Fruit fly (Drosophila melanogaster) whole organism, wandering third instar larva: ENCODE data around the gene TFAM.

Experiments used
- Abd-B ChIP-seq: fragments of >200 bp; optimal IDR thresholded peaks from 2 replicates; lab custom pipeline; 2017; ENCODE audit warnings: missing biosample characterization, missing genetic modification characterization
- CG32264 ChIP-seq: fragments of 200-800 bp; sonication (Bioruptor generic); optimal IDR thresholded peaks from 2 replicates; lab custom pipeline; 2016; ENCODE audit warnings: missing biosample characterization, missing genetic modification characterization
- CG9705 ChIP-seq: fragments of 200-800 bp; sonication (Bioruptor generic); optimal IDR thresholded peaks from 2 replicates; lab custom pipeline; 2018; ENCODE audit warnings: missing biosample characterization, mild to moderate bottlenecking, missing genetic modification characterization
- Dfd ChIP-seq: fragments of >200 bp; optimal IDR thresholded peaks from 2 replicates; lab custom pipeline; 2017; ENCODE audit warnings: missing biosample characterization, missing genetic modification characterization
- Dif ChIP-seq: fragments of 200-275, 200-300 bp; sonication (Bioruptor generic); optimal IDR thresholded peaks from 2 replicates; lab custom pipeline; 2018; ENCODE audit warnings: missing biosample characterization, missing genetic modification characterization; ENCODE audit not compliant: partially characterized antibody
- GATAd ChIP-seq: sonication (Bioruptor generic); optimal IDR thresholded peaks from 2 replicates; lab custom pipeline; 2016; ENCODE audit warnings: missing biosample characterization, missing genetic modification characterization
- Hnf4 ChIP-seq: fragments of 200-800 bp; sonication (Bioruptor generic); optimal IDR thresholded peaks from 2 replicates; lab custom pipeline; 2016; ENCODE audit warnings: missing biosample characterization, mild to moderate bottlenecking, missing genetic modification characterization
- Hr78 ChIP-seq: fragments of >200 bp; optimal IDR thresholded peaks from 2 replicates; lab custom pipeline; 2017; ENCODE audit warnings: missing biosample characterization, missing genetic modification characterization
- Hr83 ChIP-seq: fragments of 200-300 bp; sonication (Bioruptor generic); optimal IDR thresholded peaks from 2 replicates; lab custom pipeline; 2016; ENCODE audit warnings: missing biosample characterization, mild to moderate bottlenecking, missing genetic modification characterization, moderate library complexity; ENCODE audit not compliant: poor library complexity, severe bottlenecking
- Myc ChIP-seq: fragments of >200 bp; optimal IDR thresholded peaks from 2 replicates; lab custom pipeline; 2017
- N ChIP-seq: fragments of >200 bp; optimal IDR thresholded peaks from 2 replicates; lab custom pipeline; 2018; ENCODE audit warnings: missing biosample characterization, missing external identifiers, missing genetic modification characterization
- Rel ChIP-seq, 2 experiments: fragments of 200-800 bp; sonication (Bioruptor generic) in 1 of 2; optimal IDR thresholded peaks; 2 replicates in 1 of 2; 3 replicates in 1 of 2; lab custom pipeline; 2016 to 2019; ENCODE audit warnings: mild to moderate bottlenecking in 2 of 2, missing biosample characterization in 2 of 2, missing genetic modification characterization in 2 of 2, moderate library complexity in 1 of 2
- Sp1 ChIP-seq: fragments of 200-800 bp; sonication (Bioruptor generic); optimal IDR thresholded peaks from 3 replicates; lab custom pipeline; 2019; ENCODE audit warnings: missing biosample characterization, mild to moderate bottlenecking, missing genetic modification characterization, moderate library complexity
- Vsx2 ChIP-seq: fragments of 200-300, 225-300 bp; sonication (Bioruptor generic); optimal IDR thresholded peaks from 2 replicates; lab custom pipeline; 2018; ENCODE audit warnings: missing biosample characterization, missing genetic modification characterization; ENCODE audit not compliant: partially characterized antibody
- br ChIP-seq: fragments of 200-800 bp; sonication (Bioruptor generic); optimal IDR thresholded peaks from 2 replicates; lab custom pipeline; 2016; ENCODE audit warnings: missing biosample characterization, missing genetic modification characterization
- brk ChIP-seq: fragments of 200-800 bp; sonication (Bioruptor generic); optimal IDR thresholded peaks from 2 replicates; lab custom pipeline; 2016; ENCODE audit warnings: missing biosample characterization, mild to moderate bottlenecking, missing genetic modification characterization
- dl ChIP-seq, 2 experiments: fragments of 175-275, 200-275 bp in 1 of 2; fragments of 200-275 bp in 1 of 2; sonication (Bioruptor generic); optimal IDR thresholded peaks; lab custom pipeline; 2018; ENCODE audit warnings: mild to moderate bottlenecking in 2 of 2, missing biosample characterization in 2 of 2, missing genetic modification characterization in 2 of 2, moderate library complexity in 2 of 2; ENCODE audit not compliant: partially characterized antibody in 2 of 2, insufficient read depth in 1 of 2
- dmrt93B ChIP-seq: fragments of 200-800 bp; sonication (Bioruptor generic); optimal IDR thresholded peaks from 2 replicates; lab custom pipeline; 2018; ENCODE audit warnings: missing biosample characterization, mild to moderate bottlenecking, missing genetic modification characterization
- dsf ChIP-seq: sonication (Bioruptor generic); optimal IDR thresholded peaks from 2 replicates; lab custom pipeline; 2016; ENCODE audit warnings: missing biosample characterization, missing genetic modification characterization, borderline replicate concordance
- ey ChIP-seq: fragments of 200-800 bp; sonication (Bioruptor generic); optimal IDR thresholded peaks from 2 replicates; lab custom pipeline; 2016; ENCODE audit warnings: missing biosample characterization, missing genetic modification characterization
- foxo ChIP-seq, 2 experiments: fragments of 200-800 bp; sonication (Bioruptor generic); optimal IDR thresholded peaks; 2 replicates in 1 of 2; 3 replicates in 1 of 2; lab custom pipeline; 2016 to 2017; ENCODE audit warnings: missing biosample characterization in 2 of 2, missing genetic modification characterization in 2 of 2
- fru ChIP-seq: fragments of 200-800 bp; sonication (Bioruptor generic); optimal IDR thresholded peaks from 3 replicates; lab custom pipeline; 2016; ENCODE audit warnings: missing biosample characterization, mild to moderate bottlenecking, missing genetic modification characterization
- h ChIP-seq: fragments of 200-800 bp; sonication (Bioruptor generic); optimal IDR thresholded peaks from 3 replicates; lab custom pipeline; 2016; ENCODE audit warnings: missing biosample characterization, mild to moderate bottlenecking, missing genetic modification characterization
- jim ChIP-seq: fragments of 175-275, 200-325 bp; sonication (Bioruptor generic); optimal IDR thresholded peaks from 2 replicates; lab custom pipeline; 2016; ENCODE audit warnings: missing biosample characterization, mild to moderate bottlenecking, missing genetic modification characterization
- lola ChIP-seq: fragments of >200 bp; optimal IDR thresholded peaks from 2 replicates; lab custom pipeline; 2017; ENCODE audit warnings: missing biosample characterization, missing genetic modification characterization
- pan ChIP-seq: fragments of >200 bp; optimal IDR thresholded peaks from 2 replicates; lab custom pipeline; 2017
- psq ChIP-seq: fragments of 200-800 bp; sonication (Bioruptor generic); optimal IDR thresholded peaks from 3 replicates; lab custom pipeline; 2017; ENCODE audit warnings: missing biosample characterization, mild to moderate bottlenecking, missing genetic modification characterization, moderate library complexity
- rgr ChIP-seq: fragments of 200-800 bp; sonication (Bioruptor generic); optimal IDR thresholded peaks from 3 replicates; lab custom pipeline; 2016; ENCODE audit warnings: missing biosample characterization, mild to moderate bottlenecking, missing genetic modification characterization
- sage ChIP-seq: fragments of 200-800 bp; sonication (Bioruptor generic); optimal IDR thresholded peaks from 2 replicates; lab custom pipeline; 2016; ENCODE audit warnings: missing biosample characterization, mild to moderate bottlenecking, missing genetic modification characterization
- sv ChIP-seq: fragments of 200-800 bp; sonication (Bioruptor generic); optimal IDR thresholded peaks from 3 replicates; lab custom pipeline; 2016; ENCODE audit warnings: missing biosample characterization, missing genetic modification characterization
- tai ChIP-seq: sonication (Bioruptor generic); optimal IDR thresholded peaks from 2 replicates; lab custom pipeline; 2016; ENCODE audit warnings: missing biosample characterization, missing genetic modification characterization
- usp ChIP-seq: fragments of >200 bp; optimal IDR thresholded peaks from 2 replicates; lab custom pipeline; 2017; ENCODE audit warnings: missing biosample characterization, missing genetic modification characterization
- woc ChIP-seq: sonication (Bioruptor generic); optimal IDR thresholded peaks from 2 replicates; lab custom pipeline; 2016; ENCODE audit warnings: missing biosample characterization, mild to moderate bottlenecking, missing genetic modification characterization

The TFAM gene

dm6 chr3R:20600109-20600508, 23.3 kb upstream of the TFAM start:
- no peak for TF ChIP-seq Myc (lab: Kevin White, UChicago)
- TF ChIP-seq Vsx2: no peak
- no peak for TF ChIP-seq Sp1 (GFP tag; lab: Kevin White, UChicago)
- no peak for TF ChIP-seq dsf (GFP tag; lab: Kevin White, UChicago)
- no peak for TF ChIP-seq sage (GFP tag; lab: Kevin White, UChicago)
- TF ChIP-seq Hr78: no peak
- no peak for TF ChIP-seq h (GFP tag; lab: Kevin White, UChicago)
- no peak for TF ChIP-seq N
- TF ChIP-seq dl (GFP tag; optimal IDR thresholded peaks at IDR 0.05; lab: Kevin White, UChicago; ENCODE audit: insufficient read depth in 1 of 2, partially characterized antibody in 2 of 2): no peak
- TF ChIP-seq brk (GFP tag; lab: Kevin White, UChicago): no peak
- TF ChIP-seq GATAd (GFP tag; lab: Kevin White, UChicago): no peak
- TF ChIP-seq, all 38 proteins: peak for 0

- TF ChIP-seq usp (GFP tag; lab: Kevin White, UChicago) (no peak), tai (GFP tag; lab: Kevin White, UChicago) (no peak), Hr78 (no peak), Hr83 (GFP tag; lab: Kevin White, UChicago) (no peak), Hnf4 (GFP tag; lab: Kevin White, UChicago) (no peak), woc (GFP tag; lab: Kevin White, UChicago) (no peak), Rel (GFP tag; optimal IDR thresholded peaks at IDR 0.05; lab: Kevin White, UChicago) (no peak), Rel (tag; optimal IDR thresholded peaks at IDR 0.05; lab: Kevin White, UChicago) (no peak), psq (GFP tag; lab: Kevin White, UChicago) (no peak), br (GFP tag; lab: Kevin White, UChicago) (no peak), Abd-B (GFP tag; lab: Kevin White, UChicago) (no peak), sage (GFP tag; lab: Kevin White, UChicago) (no peak), fru (GFP tag; lab: Kevin White, UChicago) (no peak), sv (GFP tag; lab: Kevin White, UChicago) (no peak), Sp1 (GFP tag; lab: Kevin White, UChicago) (no peak), pan (lab: Kevin White, UChicago) (no peak), foxo (GFP tag; optimal IDR thresholded peaks at IDR 0.05; lab: Kevin White, UChicago) (no peak), CG32264 (no peak)
These were observed 20.9 kb upstream of the TFAM start for dm6 chr3R:20597407-20598325.

- TF ChIP-seq lola (GFP tag; lab: Kevin White, UChicago): no peak
- no peak for TF ChIP-seq jim (GFP tag; lab: Kevin White, UChicago)
- no peak for TF ChIP-seq CG9705
- TF ChIP-seq foxo (GFP tag; optimal IDR thresholded peaks at IDR 0.05; lab: Kevin White, UChicago): no peak
- no peak for TF ChIP-seq Hr83 (GFP tag; lab: Kevin White, UChicago)
- TF ChIP-seq Dif (GFP tag; lab: Kevin White, UChicago): no peak
- no peak for TF ChIP-seq rgr (GFP tag; lab: Kevin White, UChicago)
- no peak for TF ChIP-seq Hr78
- no peak for TF ChIP-seq Vsx2
- TF ChIP-seq dl (GFP tag; optimal IDR thresholded peaks at IDR 0.05; lab: Kevin White, UChicago; ENCODE audit: insufficient read depth in 1 of 2, partially characterized antibody in 2 of 2): no peak
- TF ChIP-seq N: no peak
These were observed 19.6 kb upstream of the TFAM start for dm6 chr3R:20596337-20596962.

- TF ChIP-seq dmrt93B (GFP tag; lab: Kevin White, UChicago) (no peak), CG9705 (no peak), Dfd (GFP tag; lab: Kevin White, UChicago) (no peak), GATAd (GFP tag; lab: Kevin White, UChicago) (no peak), h (GFP tag; lab: Kevin White, UChicago) (no peak), N (no peak), br (GFP tag; lab: Kevin White, UChicago) (no peak), dsf (GFP tag; lab: Kevin White, UChicago) (no peak), ey (GFP tag; lab: Kevin White, UChicago) (no peak)
These were observed 19.1 kb upstream of the TFAM start for dm6 chr3R:20595901-20596300.
